Worm (Caenorhabditis elegans) whole organism, midembryonic: ENCODE results near the gene mgrn-1.

Experiments
- flt-1 ChIP-seq: fragments of 200-800 bp; sonication (Bioruptor generic); IDR thresholded peaks from 2 replicates; pipeline ENCODE4 v1.3.6; 2022; ENCODE audit warnings: missing genetic modification characterization, missing compliant biosample characterization
- klf-2 ChIP-seq: fragments of 200-800 bp; sonication (Bioruptor generic); conservative IDR thresholded peaks from 2 replicates; pipeline ENCODE4 v1.3.6; 2022; ENCODE audit warnings: missing genetic modification reagents, missing genetic modification characterization, missing compliant biosample characterization
- med-1 ChIP-seq: sonication (generic microtip); optimal IDR thresholded peaks from 2 replicates; lab custom pipeline; 2017; ENCODE audit warnings: missing genetic modification characterization, mild to moderate bottlenecking, missing compliant biosample characterization, antibody characterized with exemption, missing genetic modification reagents; ENCODE audit not compliant: insufficient read depth
- tab-1 ChIP-seq: fragments of 200-800 bp; sonication (Bioruptor generic); IDR thresholded peaks from 2 replicates; pipeline ENCODE4 v1.3.6; 2022; ENCODE audit warnings: missing genetic modification characterization, missing compliant biosample characterization
- ztf-23 ChIP-seq: fragments of 200-800 bp; sonication (Bioruptor generic); IDR thresholded peaks from 2 replicates; pipeline ENCODE4 v1.3.6; 2022; ENCODE audit warnings: missing genetic modification reagents, missing genetic modification characterization, missing compliant biosample characterization
- ztf-29 ChIP-seq: fragments of 200-800 bp; sonication (Bioruptor generic); IDR thresholded peaks from 2 replicates; pipeline ENCODE4 v1.3.6; 2022; ENCODE audit warnings: missing genetic modification reagents, missing genetic modification characterization, missing compliant biosample characterization

- TF ChIP-seq tab-1 (GFP tag; lab: Robert Waterston, UW) (no peak), flt-1 (GFP tag; lab: Robert Waterston, UW) (no peak), ztf-23 (GFP tag; lab: Robert Waterston, UW) (no peak), med-1 (GFP tag; lab: Kevin White, UChicago) (no peak), ztf-29 (GFP tag; lab: Robert Waterston, UW) (no peak), klf-2 (no peak)
Observed at ce11 chrX:14326578-14326977, 15.1 kb upstream of the mgrn-1 start.
